Worm (Caenorhabditis elegans): ENCODE measurements around the gene ugt-35.

DNA sequence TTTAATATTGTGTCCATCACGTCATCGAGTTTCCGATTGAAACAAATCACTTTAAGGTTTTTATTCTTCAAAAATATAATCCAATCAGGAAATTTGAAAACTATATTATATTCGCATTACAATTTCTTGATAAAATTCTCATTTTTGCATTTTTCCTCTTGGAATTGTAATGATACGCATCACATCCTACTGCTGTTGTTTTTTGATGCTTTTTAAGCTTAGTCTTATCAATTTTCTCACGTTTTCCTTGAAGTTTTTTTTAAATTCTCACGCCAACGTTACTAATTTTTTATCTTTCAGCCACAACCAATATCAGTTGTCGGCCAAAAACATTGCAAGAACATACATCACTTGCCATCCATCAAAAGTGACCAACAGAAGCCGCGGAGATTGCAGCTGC lies 28.1 kb upstream of the ugt-35 start, which contains the start of gene gsp-1:
- TF ChIP-seq unc-39 (tag; optimal IDR thresholded peaks at IDR 0.05) (no peak), Y75B8A.6 (GFP tag; IDR thresholded peaks at IDR 0.05) (no peak), dpl-1 (GFP tag; optimal IDR thresholded peaks at IDR 0.05) (no peak), unc-62 (GFP tag; optimal IDR thresholded peaks at IDR 0.05 in 1 of 2) (no peak), unc-62 (tag; optimal IDR thresholded peaks at IDR 0.05) (no peak), gei-8 (GFP tag; optimal IDR thresholded peaks at IDR 0.05) (no peak), lir-3 (tag; optimal IDR thresholded peaks at IDR 0.05) (no peak), zag-1 (tag; optimal IDR thresholded peaks at IDR 0.05) (no peak)

Data from whole organism, L4 larva.